Fruit fly (Drosophila melanogaster): Measurements from ENCODE around the gene Rh6.

Gene Rh6

DNA sequence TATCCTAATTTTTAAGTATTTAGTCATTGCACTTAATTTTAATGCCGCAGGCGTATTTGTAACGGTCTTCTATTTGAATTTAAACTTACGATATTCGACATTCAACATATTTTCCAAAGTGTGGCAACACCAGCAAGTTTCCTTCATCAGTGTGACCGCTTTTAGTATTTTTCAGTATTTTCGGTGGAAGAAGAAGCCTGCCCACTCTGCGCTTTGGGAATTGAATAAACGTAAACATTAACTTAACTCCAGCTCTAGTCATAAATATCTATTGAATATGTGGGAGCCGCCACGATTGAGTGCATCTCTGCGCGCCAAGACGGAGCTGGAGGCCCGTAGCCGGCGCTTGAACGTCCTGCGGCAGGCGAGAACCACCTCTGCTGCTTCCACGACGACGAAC is 2.9 kb downstream of the Rh6 start, which contains the start of gene obe:
Gene obe (plus strand): TSS at position 185 of the 400 bp plus-strand sequence.
- TF ChIP-seq CG8478 (optimal IDR thresholded peaks at IDR 0.05) (no peak), usp (GFP tag; optimal IDR thresholded peaks at IDR 0.05) (no peak), psq (optimal IDR thresholded peaks at IDR 0.05) (no peak)

DNA sequence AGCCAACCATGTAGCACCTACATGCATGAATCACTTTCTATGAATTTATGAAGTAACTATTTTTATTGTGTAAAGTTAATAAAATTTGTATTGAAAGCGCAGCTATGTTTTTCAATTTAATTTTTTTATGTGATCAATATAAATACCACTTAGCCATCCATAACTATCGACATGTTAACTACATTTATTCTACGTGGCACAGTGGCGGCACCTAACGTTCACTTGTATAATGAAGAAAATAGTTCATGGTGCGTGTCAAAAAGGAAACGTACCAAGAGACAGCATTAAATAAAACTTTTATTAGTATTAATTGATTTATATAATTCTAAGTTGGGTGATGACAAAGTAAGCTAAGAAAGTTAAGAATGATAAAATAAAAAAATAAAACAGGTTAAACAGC is 10.3 kb downstream of the Rh6 start:
- TF ChIP-seq pan (optimal IDR thresholded peaks at IDR 0.05) (no peak), EcR (GFP tag; optimal IDR thresholded peaks at IDR 0.05) (no peak), psq (optimal IDR thresholded peaks at IDR 0.05) (no peak), usp (GFP tag; optimal IDR thresholded peaks at IDR 0.05) (no peak), Dll (optimal IDR thresholded peaks at IDR 0.05) (no peak), CG8478 (optimal IDR thresholded peaks at IDR 0.05) (no peak)

DNA sequence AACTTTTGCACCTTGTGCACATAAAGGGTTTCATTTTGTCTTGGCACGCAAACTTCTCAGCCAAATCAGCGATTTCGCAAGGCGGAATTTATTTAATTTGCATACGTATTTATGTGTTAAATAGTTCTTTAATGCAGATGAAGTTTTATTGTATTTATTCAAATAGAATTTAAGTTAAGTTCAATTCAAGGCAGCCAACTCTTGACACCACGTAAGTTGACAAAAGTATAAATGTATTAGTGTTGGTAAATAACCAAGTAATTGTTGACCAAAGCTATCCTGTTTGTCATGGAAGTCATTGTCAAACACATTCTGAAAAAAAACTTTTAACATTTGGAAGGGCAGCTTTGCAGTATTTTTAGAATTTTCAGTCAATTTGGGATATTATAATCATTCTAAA is 11.3 kb downstream of the Rh6 start, which contains the start of gene maca:
Gene maca (plus strand): TSS at position 301 of the 400 bp plus-strand sequence.
- TF ChIP-seq EcR (GFP tag; optimal IDR thresholded peaks at IDR 0.05) (no peak), pan (optimal IDR thresholded peaks at IDR 0.05) (no peak)

DNA sequence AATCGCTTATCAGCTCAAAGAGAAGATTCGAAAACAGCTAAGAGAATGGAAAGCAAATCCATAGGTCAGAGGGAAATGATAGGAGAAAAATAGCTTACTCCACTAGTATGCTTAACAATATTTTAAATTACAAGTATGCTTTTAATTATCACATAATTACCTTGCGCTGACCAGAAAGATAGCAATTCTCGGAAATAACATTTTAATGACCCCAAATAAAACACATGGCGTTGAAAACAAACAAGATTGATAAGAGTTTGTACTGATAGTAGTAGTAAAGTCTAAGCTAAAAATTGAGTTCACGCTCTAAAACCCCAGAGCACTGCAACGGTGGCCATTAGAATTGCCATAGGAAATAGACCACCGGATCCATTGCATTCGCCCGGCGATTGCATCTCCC is 24.8 kb downstream of the Rh6 start:
- no peak for TF ChIP-seq psq (optimal IDR thresholded peaks at IDR 0.05)
- TF ChIP-seq EcR (GFP tag; optimal IDR thresholded peaks at IDR 0.05), result no peak
- TF ChIP-seq CG8478 (optimal IDR thresholded peaks at IDR 0.05), result no peak
- TF ChIP-seq usp (GFP tag; optimal IDR thresholded peaks at IDR 0.05), result no peak
- TF ChIP-seq Dll (optimal IDR thresholded peaks at IDR 0.05), result no peak
- TF ChIP-seq pan (optimal IDR thresholded peaks at IDR 0.05), result no peak

DNA sequence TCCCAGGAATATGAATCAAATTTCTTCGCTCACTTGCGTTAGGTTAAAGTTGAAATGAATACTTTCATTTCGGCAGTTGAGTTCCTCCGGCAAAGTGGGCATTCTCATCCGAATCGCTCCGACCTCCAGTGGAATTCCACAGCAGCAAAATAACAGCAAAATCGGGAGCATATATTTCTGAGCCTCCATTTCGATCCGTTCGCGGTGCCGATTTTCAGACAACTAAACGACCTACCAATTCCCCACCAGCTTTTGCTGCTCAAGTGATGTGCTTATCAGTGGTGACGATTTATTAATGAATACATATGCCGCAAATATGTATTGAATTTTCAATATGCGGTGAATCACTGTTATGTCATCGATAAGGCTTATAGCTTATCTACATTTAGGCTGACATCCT is 25.7 kb downstream of the Rh6 start, which contains the start of gene CG44014:
Gene CG44014 (minus strand): TSS at position 256 of the 400 bp plus-strand sequence.
- TF ChIP-seq usp (GFP tag; optimal IDR thresholded peaks at IDR 0.05) (no peak), Dll (optimal IDR thresholded peaks at IDR 0.05) (no peak), psq (optimal IDR thresholded peaks at IDR 0.05) (no peak), CG8478 (optimal IDR thresholded peaks at IDR 0.05) (no peak), EcR (GFP tag; optimal IDR thresholded peaks at IDR 0.05) (no peak), pan (optimal IDR thresholded peaks at IDR 0.05) (no peak)

DNA sequence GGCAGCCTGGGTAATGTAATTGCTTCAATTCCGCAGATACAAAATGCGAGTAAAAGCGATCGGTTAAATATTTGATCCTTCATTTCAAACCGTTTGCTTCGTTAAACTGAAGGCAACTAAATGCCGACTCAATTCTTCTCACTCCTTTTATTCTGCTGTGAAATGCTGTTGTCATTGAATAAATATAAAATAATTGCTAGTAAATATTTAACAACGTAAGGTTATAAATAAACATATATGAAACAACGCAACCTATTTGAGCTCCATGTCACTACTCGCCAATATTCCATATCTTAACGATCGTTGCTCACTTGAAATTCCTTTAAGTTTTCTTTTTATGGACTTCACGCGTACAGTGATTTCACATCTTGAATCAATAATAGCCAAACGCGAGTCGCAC is 26.9 kb downstream of the Rh6 start, which contains the start of gene CG44013:
Gene CG44013 (minus strand): TSS at position 101 of the 400 bp plus-strand sequence.
- TF ChIP-seq pan (optimal IDR thresholded peaks at IDR 0.05), result no peak
- no peak for TF ChIP-seq EcR (GFP tag; optimal IDR thresholded peaks at IDR 0.05)
- no peak for TF ChIP-seq usp (GFP tag; optimal IDR thresholded peaks at IDR 0.05)
- TF ChIP-seq CG8478 (optimal IDR thresholded peaks at IDR 0.05), result no peak
- TF ChIP-seq psq (optimal IDR thresholded peaks at IDR 0.05), result no peak
- no peak for TF ChIP-seq Dll (optimal IDR thresholded peaks at IDR 0.05)

DNA sequence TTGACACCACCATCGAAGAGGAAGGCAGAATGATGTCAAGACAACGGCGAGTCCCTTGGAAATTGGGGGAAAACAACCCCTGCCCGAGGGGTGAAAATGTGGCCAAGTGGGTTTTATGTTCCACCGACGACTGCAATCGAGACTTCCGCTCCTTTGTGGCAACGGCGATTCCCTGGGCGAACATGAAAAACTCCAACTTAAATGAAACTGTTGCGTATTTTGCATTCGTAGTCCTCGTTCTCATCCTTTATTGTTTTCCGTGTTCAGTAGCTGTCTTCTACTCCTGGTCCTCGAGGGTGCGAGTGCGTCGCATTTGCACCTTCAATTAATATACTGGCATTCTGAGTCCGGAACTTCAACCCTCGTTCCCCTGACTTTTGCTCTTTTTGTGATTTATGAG is 29.3 kb downstream of the Rh6 start:
- TF ChIP-seq psq (optimal IDR thresholded peaks at IDR 0.05) (no peak), pan (optimal IDR thresholded peaks at IDR 0.05) (no peak), Dll (optimal IDR thresholded peaks at IDR 0.05) (no peak), usp (GFP tag; optimal IDR thresholded peaks at IDR 0.05) (no peak)

DNA sequence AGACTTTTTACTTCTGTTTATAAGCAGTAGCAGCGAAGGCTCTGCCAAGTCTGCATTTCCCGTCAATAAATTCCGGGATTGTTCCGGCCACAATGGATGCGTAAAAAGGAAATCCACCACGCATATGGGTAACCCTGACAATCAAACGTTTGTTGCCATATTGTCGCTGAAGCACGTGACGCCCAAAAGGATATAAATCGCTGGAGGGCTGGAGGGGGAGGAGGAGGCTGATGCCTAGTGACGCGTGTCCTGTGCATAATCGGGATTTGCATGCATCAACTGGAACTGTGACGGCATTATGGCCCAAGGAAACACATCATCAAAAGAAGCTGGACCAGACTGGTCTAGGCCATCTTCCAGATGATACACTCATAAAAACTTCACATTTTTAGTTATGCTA is 30.2 kb downstream of the Rh6 start:
- TF ChIP-seq psq (optimal IDR thresholded peaks at IDR 0.05) (no peak), Dll (optimal IDR thresholded peaks at IDR 0.05) (no peak), CG8478 (optimal IDR thresholded peaks at IDR 0.05) (no peak), EcR (GFP tag; optimal IDR thresholded peaks at IDR 0.05) (no peak)

DNA sequence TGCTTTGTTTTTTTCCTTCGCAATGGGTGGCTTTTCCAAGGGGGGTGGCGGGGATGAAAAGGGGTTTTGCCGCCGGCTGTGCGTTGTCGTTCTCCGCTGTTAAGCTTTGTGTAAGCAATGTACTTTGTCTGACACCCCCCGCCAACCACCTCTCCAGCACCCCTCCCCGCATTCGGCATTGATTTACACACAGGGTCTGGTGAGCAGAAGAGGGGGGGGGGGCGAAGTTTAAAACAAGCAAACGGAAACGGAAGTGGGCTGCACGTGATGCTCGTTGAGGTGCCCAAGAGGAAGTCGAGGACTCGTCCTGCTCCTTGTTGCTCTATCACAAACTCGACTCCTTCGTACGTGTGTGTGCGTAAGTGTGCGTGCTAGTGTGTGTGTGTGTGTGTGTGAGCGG is 34.2 kb downstream of the Rh6 start:
- TF ChIP-seq EcR (GFP tag; optimal IDR thresholded peaks at IDR 0.05) (no peak), psq (optimal IDR thresholded peaks at IDR 0.05) (no peak), usp (GFP tag; optimal IDR thresholded peaks at IDR 0.05) (no peak)

DNA sequence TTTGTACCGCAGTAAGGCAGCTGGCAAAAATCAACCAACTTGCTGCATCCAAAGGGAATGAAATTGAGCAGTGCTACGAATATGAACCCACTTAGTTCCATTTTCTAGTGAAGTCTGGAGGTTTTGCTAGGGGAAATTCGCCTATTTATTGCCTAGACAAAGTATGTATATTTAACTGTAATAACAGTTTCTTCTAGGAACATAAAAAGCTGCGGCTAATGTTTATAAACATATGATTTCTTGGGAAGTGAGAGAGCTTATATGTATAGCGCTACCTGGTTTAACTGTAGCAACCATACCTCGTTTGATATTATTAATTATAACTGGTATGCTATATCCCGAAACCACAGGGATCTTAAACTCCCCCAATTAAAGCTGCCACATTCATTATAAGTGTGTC is 48.4 kb downstream of the Rh6 start, which contains the start of gene CG31296:
Gene CG31296 (minus strand): TSS at position 101 of the 400 bp plus-strand sequence.
- TF ChIP-seq EcR (GFP tag; optimal IDR thresholded peaks at IDR 0.05) (no peak), pan (optimal IDR thresholded peaks at IDR 0.05) (no peak), usp (GFP tag; optimal IDR thresholded peaks at IDR 0.05) (no peak), Dll (optimal IDR thresholded peaks at IDR 0.05) (no peak), psq (optimal IDR thresholded peaks at IDR 0.05) (no peak), CG8478 (optimal IDR thresholded peaks at IDR 0.05) (no peak)

All from whole organism.